Worm (Caenorhabditis elegans): ENCODE data around the gene EGAP2.2.

Gene EGAP2.2

DNA sequence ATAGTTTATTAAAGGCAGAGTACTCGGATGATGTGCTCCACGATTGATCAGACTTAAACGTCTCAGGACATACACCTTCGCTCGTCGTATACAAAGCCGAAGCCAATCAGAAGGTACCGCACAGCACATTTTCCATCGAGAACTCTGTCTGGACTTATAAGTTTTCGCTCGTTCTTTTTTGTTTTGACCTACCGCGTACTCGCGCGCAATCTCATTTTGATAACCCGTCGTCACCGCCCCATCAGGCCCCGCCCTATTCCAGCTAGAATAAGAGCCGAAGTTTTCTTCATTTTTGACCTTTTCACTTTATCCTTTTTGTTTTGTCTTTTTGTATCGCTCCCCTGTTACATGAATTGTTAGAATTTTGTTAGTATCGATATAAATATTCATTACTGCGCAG, at the start of gene EGAP2.2:
EGAP2.2 (plus strand) TSS at position 301 of the 400 bp plus-strand sequence.
- TF ChIP-seq hmg-4 (GFP tag; optimal IDR thresholded peaks at IDR 0.05) (no peak), F13C5.2 (tag; optimal IDR thresholded peaks at IDR 0.05) (no peak), aly-1 (tag; optimal IDR thresholded peaks at IDR 0.05) (no peak), ceh-13 (GFP tag; optimal IDR thresholded peaks at IDR 0.05) (no peak), tbx-11 (GFP tag; IDR thresholded peaks at IDR 0.05) (no peak), ama-1 (optimal IDR thresholded peaks at IDR 0.05) (no peak), B0310.2 (tag; optimal IDR thresholded peaks at IDR 0.05) (no peak), pes-1 (GFP tag; IDR thresholded peaks at IDR 0.05) (no peak), ceh-36 (tag; optimal IDR thresholded peaks at IDR 0.05) (no peak), tbx-37 (GFP tag; conservative IDR thresholded peaks at IDR 0.05) (no peak), hmbx-1 (tag; optimal IDR thresholded peaks at IDR 0.05) (no peak), tra-4 (tag; optimal IDR thresholded peaks at IDR 0.05) (no peak), flt-1 (GFP tag; IDR thresholded peaks at IDR 0.05) (no peak)

DNA sequence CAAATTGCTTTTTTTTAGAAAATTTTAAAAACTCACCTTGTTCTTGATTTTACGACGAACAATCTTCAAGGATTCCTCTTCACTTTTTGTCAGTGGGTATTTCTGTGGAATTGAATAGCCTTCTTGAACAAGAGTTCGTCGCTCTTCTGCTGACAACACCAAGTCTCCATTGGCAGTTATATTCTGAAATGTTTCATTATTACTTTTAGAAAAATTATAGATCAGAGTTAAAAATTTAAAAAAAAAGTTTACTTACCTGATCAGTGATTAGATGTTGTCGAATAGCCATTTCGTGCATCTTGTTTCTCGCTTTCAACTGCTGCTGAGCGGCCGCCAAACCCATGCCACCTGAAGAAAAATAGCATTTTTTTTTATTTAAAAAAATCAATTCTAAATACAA, 49.4 kb upstream of the EGAP2.2 start:
- TF ChIP-seq flt-1 (GFP tag; IDR thresholded peaks at IDR 0.05) (no peak), hnd-1 (tag; optimal IDR thresholded peaks at IDR 0.05) (no peak), hmg-4 (GFP tag; optimal IDR thresholded peaks at IDR 0.05) (no peak), ceh-36 (tag; optimal IDR thresholded peaks at IDR 0.05) (no peak), F13C5.2 (tag; optimal IDR thresholded peaks at IDR 0.05) (no peak), pes-1 (GFP tag; IDR thresholded peaks at IDR 0.05) (no peak), aly-1 (tag; optimal IDR thresholded peaks at IDR 0.05) (no peak), B0310.2 (tag; optimal IDR thresholded peaks at IDR 0.05) (no peak), hmbx-1 (tag; optimal IDR thresholded peaks at IDR 0.05) (no peak)

DNA sequence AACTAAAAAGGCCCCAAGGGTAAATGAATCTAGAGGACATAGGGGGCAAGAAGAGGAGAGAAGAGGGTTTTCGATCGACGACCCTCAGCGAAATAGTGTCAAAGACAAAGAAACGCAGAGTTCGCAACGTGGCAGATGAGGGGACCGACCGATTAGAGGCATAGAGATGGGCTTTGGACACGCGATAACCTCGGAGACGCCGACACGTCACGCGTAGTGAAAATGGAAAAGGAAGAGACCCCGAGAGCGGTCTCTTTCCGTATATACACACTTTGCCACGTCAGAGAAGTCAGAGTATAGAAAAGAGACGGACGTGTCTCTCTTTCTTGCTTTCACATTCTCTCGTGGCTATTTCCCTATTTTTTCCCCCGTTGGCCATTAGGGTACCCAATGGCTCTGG, 48.2 kb upstream of the EGAP2.2 start:
- TF ChIP-seq flt-1 (GFP tag; IDR thresholded peaks at IDR 0.05) (no peak), sea-1 (GFP tag; conservative IDR thresholded peaks at IDR 0.05) (no peak), ceh-36 (tag; optimal IDR thresholded peaks at IDR 0.05) (no peak), tra-4 (tag; optimal IDR thresholded peaks at IDR 0.05) (no peak), F13C5.2 (tag; optimal IDR thresholded peaks at IDR 0.05) (peak; percentile 5), hmbx-1 (tag; optimal IDR thresholded peaks at IDR 0.05) (no peak), scrt-1 (GFP tag; IDR thresholded peaks at IDR 0.05) (no peak), tbx-37 (GFP tag; conservative IDR thresholded peaks at IDR 0.05) (no peak), ets-7 (tag; optimal IDR thresholded peaks at IDR 0.05) (no peak), ceh-13 (GFP tag; optimal IDR thresholded peaks at IDR 0.05) (no peak), ama-1 (optimal IDR thresholded peaks at IDR 0.05) (no peak), hmg-4 (GFP tag; optimal IDR thresholded peaks at IDR 0.05) (peak; percentile 53), aly-1 (tag; optimal IDR thresholded peaks at IDR 0.05) (peak; percentile 59), pes-1 (GFP tag; IDR thresholded peaks at IDR 0.05) (0 out of 2 replicates have a peak, but pooled peaks have one; percentile 10), hnd-1 (tag; optimal IDR thresholded peaks at IDR 0.05) (no peak), tbx-11 (GFP tag; IDR thresholded peaks at IDR 0.05) (peak; percentile 54; the same call in 1 of the 2 replicates)

DNA sequence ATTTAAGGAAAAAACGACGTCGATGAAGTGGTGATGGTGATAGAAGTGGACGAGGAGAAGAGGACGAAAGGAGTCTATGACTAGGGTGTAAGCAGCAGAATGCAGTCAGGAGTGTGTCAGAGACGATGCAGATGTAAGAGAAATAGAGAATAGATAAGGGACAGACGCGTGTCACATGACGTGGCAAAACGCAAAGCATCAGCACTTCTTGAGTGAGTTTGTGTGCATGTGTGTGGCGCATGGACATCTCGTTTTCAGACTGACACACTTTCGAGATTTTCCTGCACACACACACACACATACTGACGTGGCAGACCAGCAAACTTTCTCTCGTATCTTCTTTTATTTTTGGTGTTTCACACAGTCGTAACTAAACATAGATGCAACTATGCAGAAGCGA, 47.2 kb upstream of the EGAP2.2 start:
- no peak for TF ChIP-seq ama-1 (optimal IDR thresholded peaks at IDR 0.05)
- no peak for TF ChIP-seq tbx-11 (GFP tag; IDR thresholded peaks at IDR 0.05)
- no peak for TF ChIP-seq tbx-37 (GFP tag; conservative IDR thresholded peaks at IDR 0.05)
- TF ChIP-seq hmg-4 (GFP tag; optimal IDR thresholded peaks at IDR 0.05) = no peak
- no peak for TF ChIP-seq F13C5.2 (tag; optimal IDR thresholded peaks at IDR 0.05)
- TF ChIP-seq ceh-13 (GFP tag; optimal IDR thresholded peaks at IDR 0.05) = no peak
- TF ChIP-seq tra-4 (tag; optimal IDR thresholded peaks at IDR 0.05) = no peak
- TF ChIP-seq ceh-36 (tag; optimal IDR thresholded peaks at IDR 0.05) = no peak
- no peak for TF ChIP-seq pes-1 (GFP tag; IDR thresholded peaks at IDR 0.05)
- TF ChIP-seq scrt-1 (GFP tag; IDR thresholded peaks at IDR 0.05) = no peak
- TF ChIP-seq flt-1 (GFP tag; IDR thresholded peaks at IDR 0.05) = no peak
- TF ChIP-seq ets-7 (tag; optimal IDR thresholded peaks at IDR 0.05) = no peak
- no peak for TF ChIP-seq B0310.2 (tag; optimal IDR thresholded peaks at IDR 0.05)
- no peak for TF ChIP-seq aly-1 (tag; optimal IDR thresholded peaks at IDR 0.05)
- no peak for TF ChIP-seq hnd-1 (tag; optimal IDR thresholded peaks at IDR 0.05)

DNA sequence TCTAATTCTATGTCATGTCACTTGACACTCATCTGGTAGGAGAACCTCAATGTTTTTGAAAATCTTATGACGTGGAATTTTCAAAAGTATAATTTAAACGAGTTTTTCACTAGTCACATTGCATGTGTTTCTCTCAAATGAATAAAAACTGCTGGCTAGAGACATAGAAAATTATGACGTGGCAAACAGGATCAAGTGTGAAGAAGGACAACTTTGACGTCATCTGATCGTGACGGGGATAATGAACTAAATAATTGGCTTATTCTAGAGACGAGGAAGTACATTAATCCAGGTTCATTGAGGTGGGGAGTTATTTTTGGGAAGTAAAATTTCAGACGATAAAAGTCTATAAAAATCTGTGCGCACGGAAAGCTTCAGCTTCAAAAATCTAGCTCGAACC, 46.5 kb upstream of the EGAP2.2 start:
- TF ChIP-seq tbx-37 (GFP tag; conservative IDR thresholded peaks at IDR 0.05) (no peak), pes-1 (GFP tag; IDR thresholded peaks at IDR 0.05) (no peak), flt-1 (GFP tag; IDR thresholded peaks at IDR 0.05) (no peak), ceh-13 (GFP tag; optimal IDR thresholded peaks at IDR 0.05) (no peak), ama-1 (optimal IDR thresholded peaks at IDR 0.05) (no peak), aly-1 (tag; optimal IDR thresholded peaks at IDR 0.05) (no peak), ceh-36 (tag; optimal IDR thresholded peaks at IDR 0.05) (no peak), hmbx-1 (tag; optimal IDR thresholded peaks at IDR 0.05) (no peak), hmg-4 (GFP tag; optimal IDR thresholded peaks at IDR 0.05) (no peak), F13C5.2 (tag; optimal IDR thresholded peaks at IDR 0.05) (no peak), hnd-1 (tag; optimal IDR thresholded peaks at IDR 0.05) (no peak), scrt-1 (GFP tag; IDR thresholded peaks at IDR 0.05) (no peak), tra-4 (tag; optimal IDR thresholded peaks at IDR 0.05) (no peak), B0310.2 (tag; optimal IDR thresholded peaks at IDR 0.05) (no peak), ets-7 (tag; optimal IDR thresholded peaks at IDR 0.05) (no peak), tbx-11 (GFP tag; IDR thresholded peaks at IDR 0.05) (no peak)

DNA sequence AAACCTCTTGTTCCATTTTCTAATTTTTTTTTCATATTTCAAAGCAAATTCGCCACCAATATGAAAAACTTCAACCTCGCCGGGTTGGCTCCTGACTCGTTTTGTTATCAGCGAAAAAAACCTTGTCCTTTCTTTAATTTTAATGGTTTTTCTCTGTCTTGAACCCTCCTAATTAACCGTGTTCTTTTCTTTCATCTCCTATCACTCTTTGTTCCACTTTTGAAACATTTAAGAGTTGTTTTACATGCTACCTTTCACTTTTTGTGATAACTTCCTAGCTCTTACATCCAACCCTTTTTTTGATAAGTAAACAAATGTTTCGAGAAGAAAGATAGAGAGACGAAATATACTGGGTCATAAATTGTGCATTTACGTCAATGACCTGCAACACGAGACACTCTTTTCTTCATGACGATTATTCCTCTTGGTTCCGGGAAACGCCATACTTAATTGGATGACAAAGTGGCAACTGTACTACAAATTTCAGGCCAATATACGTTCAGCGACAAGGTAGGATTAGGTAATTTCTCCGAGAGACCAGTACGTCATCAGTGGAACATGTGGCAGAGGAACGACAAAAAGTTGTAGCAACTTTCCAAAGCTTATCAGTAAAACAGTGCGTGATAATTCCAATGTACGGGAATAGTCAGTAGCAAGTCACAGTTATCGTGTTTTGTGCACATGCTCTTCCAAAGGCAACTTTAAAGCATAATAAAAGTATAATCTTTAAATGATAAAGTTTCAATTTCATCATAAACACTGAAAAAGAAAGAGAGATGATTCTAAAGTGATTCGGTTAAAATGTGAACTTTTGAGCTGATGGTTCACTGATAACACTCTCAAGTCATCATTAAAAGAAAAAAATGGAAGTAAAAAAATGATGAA, 44.8 kb upstream of the EGAP2.2 start:
- TF ChIP-seq aly-1 (tag; optimal IDR thresholded peaks at IDR 0.05) (no peak), B0310.2 (tag; optimal IDR thresholded peaks at IDR 0.05) (no peak), hnd-1 (tag; optimal IDR thresholded peaks at IDR 0.05) (no peak), ets-7 (tag; optimal IDR thresholded peaks at IDR 0.05) (no peak), F13C5.2 (tag; optimal IDR thresholded peaks at IDR 0.05) (no peak), sea-1 (GFP tag; conservative IDR thresholded peaks at IDR 0.05) (no peak), tra-4 (tag; optimal IDR thresholded peaks at IDR 0.05) (no peak), ama-1 (optimal IDR thresholded peaks at IDR 0.05) (no peak), pes-1 (GFP tag; IDR thresholded peaks at IDR 0.05) (no peak), tbx-37 (GFP tag; conservative IDR thresholded peaks at IDR 0.05) (no peak), flt-1 (GFP tag; IDR thresholded peaks at IDR 0.05) (no peak), ceh-36 (tag; optimal IDR thresholded peaks at IDR 0.05) (no peak), ceh-13 (GFP tag; optimal IDR thresholded peaks at IDR 0.05) (no peak), hmbx-1 (tag; optimal IDR thresholded peaks at IDR 0.05) (no peak), scrt-1 (GFP tag; IDR thresholded peaks at IDR 0.05) (no peak), hmg-4 (GFP tag; optimal IDR thresholded peaks at IDR 0.05) (no peak)

Data from whole organism, early embryonic.